Fruit fly (Drosophila melanogaster) whole organism, embryonic: Measurements from ENCODE around the gene CG31792.
A peak's percentile ranks its signal among the peaks of the same experiment; 100 is the strongest.

Experiments used
- Adf1 ChIP-seq: fragments of 200-800 bp; sonication (Bioruptor generic); IDR thresholded peaks from 2 replicates; pipeline ENCODE4 v1.3.6; 2022; ENCODE audit warnings: missing biosample characterization, missing genetic modification characterization
- B-H2 ChIP-seq: fragments of 200-800 bp; sonication (Bioruptor generic); optimal IDR thresholded peaks from 2 replicates; lab custom pipeline; 2018; ENCODE audit warnings: missing biosample characterization, mild to moderate bottlenecking, missing genetic modification characterization
- BEAF-32 ChIP-seq: fragments of 200-800 bp; sonication (Bioruptor generic); optimal IDR thresholded peaks from 3 replicates; lab custom pipeline; 2017; ENCODE audit warnings: missing biosample characterization, missing genetic modification characterization, mild to moderate bottlenecking, moderate library complexity, missing genetic modification reagents
- CG10431 ChIP-seq: fragments of 200-800 bp; sonication (Bioruptor generic); optimal IDR thresholded peaks from 3 replicates; lab custom pipeline; 2018; ENCODE audit warnings: missing biosample characterization, mild to moderate bottlenecking, missing genetic modification characterization
- CG10543 ChIP-seq: fragments of 200-800 bp; sonication (Bioruptor generic); optimal IDR thresholded peaks from 3 replicates; lab custom pipeline; 2017; ENCODE audit warnings: missing biosample characterization, mild to moderate bottlenecking, missing genetic modification characterization, moderate library complexity
- CG12071 ChIP-seq: fragments of 200-800 bp; sonication (Bioruptor generic); optimal IDR thresholded peaks from 3 replicates; lab custom pipeline; 2018; ENCODE audit warnings: missing biosample characterization, mild to moderate bottlenecking, missing genetic modification characterization
- CG12104 ChIP-seq: fragments of 200-800 bp; sonication (Bioruptor generic); optimal IDR thresholded peaks from 3 replicates; lab custom pipeline; 2016; ENCODE audit warnings: missing biosample characterization, missing genetic modification characterization
- CG12942 ChIP-seq: fragments of 200-800 bp; sonication (Bioruptor generic); optimal IDR thresholded peaks from 3 replicates; lab custom pipeline; 2016; ENCODE audit warnings: missing biosample characterization, missing genetic modification characterization
- CG14965 ChIP-seq: fragments of 200-800 bp; sonication (Bioruptor generic); optimal IDR thresholded peaks from 2 replicates; lab custom pipeline; 2016; ENCODE audit warnings: missing biosample characterization, missing genetic modification characterization, borderline replicate concordance
- CG1602 ChIP-seq: fragments of 200-800 bp; sonication (Bioruptor generic); optimal IDR thresholded peaks from 3 replicates; lab custom pipeline; 2016; ENCODE audit warnings: missing biosample characterization, missing genetic modification characterization
- CG1603 ChIP-seq: fragments of 200-800 bp; sonication (Bioruptor generic); optimal IDR thresholded peaks from 2 replicates; lab custom pipeline; 2019; ENCODE audit warnings: missing biosample characterization, mild to moderate bottlenecking, missing genetic modification characterization, moderate library complexity
- CG17328 ChIP-seq: fragments of 200-800 bp; sonication (Bioruptor generic); IDR thresholded peaks from 2 replicates; pipeline ENCODE4 v1.3.6; 2022; ENCODE audit warnings: missing biosample characterization, missing genetic modification characterization
- CG17802 ChIP-seq: fragments of 200-800 bp; sonication (Bioruptor generic); optimal IDR thresholded peaks from 2 replicates; lab custom pipeline; 2018; ENCODE audit warnings: missing biosample characterization, mild to moderate bottlenecking, missing genetic modification characterization, moderate library complexity
- CG18262 ChIP-seq: fragments of 200-800 bp; optimal IDR thresholded peaks from 3 replicates; lab custom pipeline; 2019; ENCODE audit warnings: missing biosample characterization, mild to moderate bottlenecking, missing genetic modification characterization, moderate library complexity
- CG18599 ChIP-seq: fragments of 200-800 bp; sonication (Bioruptor generic); optimal IDR thresholded peaks from 3 replicates; lab custom pipeline; 2017; ENCODE audit warnings: missing biosample characterization, missing genetic modification characterization, mild to moderate bottlenecking, moderate library complexity, missing genetic modification reagents
- CG34376 ChIP-seq: fragments of 200-800 bp; sonication (Bioruptor generic); optimal IDR thresholded peaks from 2 replicates; lab custom pipeline; 2018; ENCODE audit warnings: missing biosample characterization, mild to moderate bottlenecking, missing genetic modification characterization
- CG6683 ChIP-seq: fragments of 200-800 bp; sonication (Bioruptor generic); optimal IDR thresholded peaks from 2 replicates; lab custom pipeline; 2017; ENCODE audit warnings: missing biosample characterization, mild to moderate bottlenecking, missing genetic modification characterization, missing genetic modification reagents
- CG7839 ChIP-seq: fragments of 200-800 bp; sonication (Bioruptor generic); optimal IDR thresholded peaks from 3 replicates; lab custom pipeline; 2018; ENCODE audit warnings: missing biosample characterization, mild to moderate bottlenecking, missing genetic modification characterization, moderate library complexity
- CG7963 ChIP-seq: fragments of 200-800 bp; sonication (Bioruptor generic); IDR thresholded peaks from 3 replicates; pipeline ENCODE4 v1.3.6; 2022; ENCODE audit warnings: missing biosample characterization, missing genetic modification characterization; ENCODE audit not compliant: partially characterized antibody
- Doc3 ChIP-seq: fragments of 200-800 bp; sonication (Bioruptor generic); IDR thresholded peaks from 3 replicates; pipeline ENCODE4 v1.3.6; 2022; ENCODE audit warnings: missing biosample characterization, missing genetic modification characterization; ENCODE audit not compliant: partially characterized antibody
- Dref ChIP-seq: fragments of 200-800 bp; sonication (Bioruptor generic); IDR thresholded peaks from 2 replicates; pipeline ENCODE4 v1.3.6; 2022; ENCODE audit warnings: missing biosample characterization, missing genetic modification characterization
- Ets65A ChIP-seq: fragments of 200-800 bp; sonication (Bioruptor generic); peaks from one replicate; lab custom pipeline; 2016; ENCODE audit warnings: missing biosample characterization, missing genetic modification characterization
- H2.0 ChIP-seq: fragments of 200-800 bp; sonication (Bioruptor generic); IDR thresholded peaks from 2 replicates; pipeline ENCODE4 v1.3.6; 2022; ENCODE audit warnings: missing biosample characterization, missing genetic modification characterization
- Hey ChIP-seq: fragments of 200-800 bp; sonication (Bioruptor generic); optimal IDR thresholded peaks from 3 replicates; lab custom pipeline; 2018; ENCODE audit warnings: missing biosample characterization, mild to moderate bottlenecking, missing genetic modification characterization
- HmgZ ChIP-seq: fragments of 200-800 bp; sonication (Bioruptor generic); optimal IDR thresholded peaks from 2 replicates; lab custom pipeline; 2018; ENCODE audit warnings: missing biosample characterization, mild to moderate bottlenecking, missing genetic modification characterization
- Hr51 ChIP-seq, 2 experiments: fragments of 200-800 bp; sonication (Bioruptor generic); optimal IDR thresholded peaks; 2 replicates in 1 of 2; 3 replicates in 1 of 2; lab custom pipeline; 2016 to 2018; ENCODE audit warnings: missing biosample characterization in 2 of 2, missing genetic modification characterization in 2 of 2, mild to moderate bottlenecking in 1 of 2, moderate library complexity in 1 of 2
- Lhr ChIP-seq: fragments of 200-800 bp; sonication (Bioruptor generic); optimal IDR thresholded peaks from 3 replicates; lab custom pipeline; 2017; ENCODE audit warnings: mild to moderate bottlenecking, missing biosample characterization, missing genetic modification reagents, missing genetic modification characterization
- Lpt ChIP-seq: fragments of >200 bp; optimal IDR thresholded peaks from 2 replicates; lab custom pipeline; 2018; ENCODE audit warnings: missing biosample characterization, missing genetic modification characterization
- Med ChIP-seq: fragments of 200-800 bp; sonication (Bioruptor generic); peaks from one replicate; lab custom pipeline; 2016; ENCODE audit warnings: missing biosample characterization, missing genetic modification characterization, mild to moderate bottlenecking, inconsistent platforms, moderate library complexity
- Myb ChIP-seq: fragments of 200-800 bp; sonication (Bioruptor generic); optimal IDR thresholded peaks from 2 replicates; lab custom pipeline; 2016; ENCODE audit warnings: missing biosample characterization, missing genetic modification characterization
- Oli ChIP-seq: fragments of 200-800 bp; sonication (Bioruptor generic); optimal IDR thresholded peaks from 2 replicates; lab custom pipeline; 2018; ENCODE audit warnings: missing biosample characterization, mild to moderate bottlenecking, missing genetic modification characterization, moderate library complexity
- Ptx1 ChIP-seq: fragments of 200-800 bp; sonication (Bioruptor generic); IDR thresholded peaks from 2 replicates; pipeline ENCODE4 v1.3.6; 2022; ENCODE audit warnings: missing biosample characterization, missing genetic modification characterization
- Side ChIP-seq: fragments of 200-800 bp; sonication (Bioruptor generic); optimal IDR thresholded peaks from 2 replicates; lab custom pipeline; 2016; ENCODE audit warnings: missing biosample characterization, missing genetic modification characterization
- abd-A ChIP-seq: fragments of 200-800 bp; sonication (Bioruptor generic); optimal IDR thresholded peaks from 3 replicates; lab custom pipeline; 2019; ENCODE audit warnings: missing biosample characterization, mild to moderate bottlenecking, missing genetic modification characterization, moderate library complexity
- az2 ChIP-seq: fragments of 200-800 bp; sonication (Bioruptor generic); optimal IDR thresholded peaks from 3 replicates; lab custom pipeline; 2016; ENCODE audit warnings: missing biosample characterization, missing genetic modification characterization
- bbx ChIP-seq: fragments of 200-800 bp; sonication (Bioruptor generic); IDR thresholded peaks from 2 replicates; pipeline ENCODE4 v1.3.6; 2022; ENCODE audit warnings: missing biosample characterization, missing genetic modification characterization; ENCODE audit not compliant: partially characterized antibody
- cato ChIP-seq: fragments of 200-800 bp; sonication (Bioruptor generic); optimal IDR thresholded peaks from 2 replicates; lab custom pipeline; 2016; ENCODE audit warnings: missing biosample characterization, missing genetic modification characterization, borderline replicate concordance
- ci ChIP-seq: fragments of 200-800 bp; sonication (Bioruptor generic); IDR thresholded peaks from 3 replicates; pipeline ENCODE4 v1.3.6; 2022; ENCODE audit warnings: missing biosample characterization, missing genetic modification characterization
- corto ChIP-seq: fragments of 200-800 bp; sonication (Bioruptor generic); optimal IDR thresholded peaks from 2 replicates; lab custom pipeline; 2016; ENCODE audit warnings: missing biosample characterization, mild to moderate bottlenecking, missing genetic modification characterization, moderate library complexity
- crol ChIP-seq: fragments of 200-800 bp; sonication (Bioruptor generic); IDR thresholded peaks from 2 replicates; pipeline ENCODE4 v1.3.6; 2022; ENCODE audit warnings: missing biosample characterization, missing genetic modification characterization
- lmd ChIP-seq: fragments of 200-800 bp; sonication (Bioruptor generic); IDR thresholded peaks from 2 replicates; pipeline ENCODE4 v1.3.6; 2022; ENCODE audit warnings: missing biosample characterization, missing genetic modification characterization
- mirr ChIP-seq: fragments of 200-800 bp; sonication (Bioruptor generic); optimal IDR thresholded peaks from 3 replicates; lab custom pipeline; 2018; ENCODE audit warnings: missing biosample characterization, mild to moderate bottlenecking, missing genetic modification characterization
- nerfin-1 ChIP-seq: fragments of 200-800 bp; sonication (Bioruptor generic); optimal IDR thresholded peaks from 3 replicates; lab custom pipeline; 2019; ENCODE audit warnings: missing biosample characterization, mild to moderate bottlenecking, missing genetic modification characterization, moderate library complexity
- oc ChIP-seq: fragments of 200-800 bp; sonication (Bioruptor generic); optimal IDR thresholded peaks from 2 replicates; lab custom pipeline; 2018; ENCODE audit warnings: missing biosample characterization, mild to moderate bottlenecking, missing genetic modification characterization, moderate library complexity
- peb ChIP-seq: fragments of 200-800 bp; sonication (Bioruptor generic); IDR thresholded peaks from 2 replicates; pipeline ENCODE4 v1.3.6; 2022; ENCODE audit warnings: missing biosample characterization, missing genetic modification characterization
- sd ChIP-seq: fragments of 200-800 bp; sonication (Bioruptor generic); optimal IDR thresholded peaks from 3 replicates; lab custom pipeline; 2018; ENCODE audit warnings: missing biosample characterization, mild to moderate bottlenecking, missing genetic modification characterization, moderate library complexity
- sr ChIP-seq: fragments of 200-800 bp; sonication (Bioruptor generic); IDR thresholded peaks from 3 replicates; pipeline ENCODE4 v1.3.6; 2022; ENCODE audit warnings: missing biosample characterization, missing genetic modification characterization
- tx ChIP-seq: fragments of 200-800 bp; sonication (Bioruptor generic); optimal IDR thresholded peaks from 2 replicates; lab custom pipeline; 2016; ENCODE audit warnings: missing biosample characterization, missing genetic modification characterization
- usp ChIP-seq: fragments of >200 bp; optimal IDR thresholded peaks from 2 replicates; lab custom pipeline; 2017; ENCODE audit warnings: missing biosample characterization, missing genetic modification characterization
- vnd ChIP-seq: fragments of 200-800 bp; sonication (Bioruptor generic); IDR thresholded peaks from 3 replicates; pipeline ENCODE4 v1.3.6; 2022; ENCODE audit warnings: missing biosample characterization, missing genetic modification characterization; ENCODE audit not compliant: partially characterized antibody
- wor ChIP-seq: fragments of 200-800 bp; sonication (Bioruptor generic); IDR thresholded peaks from 2 replicates; pipeline ENCODE4 v1.3.6; 2022; ENCODE audit warnings: missing biosample characterization, missing genetic modification characterization

The CG31792 gene

dm6 chr2L:19018266-19018665, 21.0 kb downstream of the CG31792 start:
- TF ChIP-seq oc: peak; percentile 32
- TF ChIP-seq CG1602 (GFP tag; lab: Kevin White, UChicago): no peak
- no peak for TF ChIP-seq sr (GFP tag; lab: Robert Waterston, UW)
- TF ChIP-seq CG12942: no peak
- TF ChIP-seq corto (GFP tag; lab: Kevin White, UChicago): no peak
- peak; percentile 92 for TF ChIP-seq abd-A
- no peak for TF ChIP-seq cato (GFP tag; lab: Kevin White, UChicago)
- no peak for TF ChIP-seq CG18262 (tag; lab: Kevin White, UChicago)
- peak; percentile 70 for TF ChIP-seq crol (GFP tag; lab: Robert Waterston, UW)
- TF ChIP-seq nerfin-1 (tag; lab: Kevin White, UChicago): peak; percentile 19
- peak; percentile 74 for TF ChIP-seq CG10543 (GFP tag; lab: Kevin White, UChicago)
- 0 out of 3 replicates have a peak, but pooled peaks have one; percentile 15 for TF ChIP-seq ci
- no peak for TF ChIP-seq bbx (GFP tag; lab: Robert Waterston, UW)
- TF ChIP-seq CG17328 (GFP tag; lab: Robert Waterston, UW): no peak
- no peak for TF ChIP-seq CG34376 (GFP tag; lab: Kevin White, UChicago)
- no peak for TF ChIP-seq tx
- peak; percentile 92 for TF ChIP-seq Hey (tag; lab: Kevin White, UChicago)
- TF ChIP-seq Hr51 (GFP tag; optimal IDR thresholded peaks at IDR 0.05; lab: Kevin White, UChicago): peak in 1 of 2 experiments; percentile 5
- TF ChIP-seq CG7963 (GFP tag; lab: Robert Waterston, UW): no peak
- TF ChIP-seq Lpt (GFP tag; lab: Kevin White, UChicago): no peak
- no peak for TF ChIP-seq CG10431 (GFP tag; lab: Kevin White, UChicago)
- TF ChIP-seq CG6683 (GFP tag; lab: Kevin White, UChicago): no peak
- no peak for TF ChIP-seq BEAF-32 (GFP tag; lab: Kevin White, UChicago)
- TF ChIP-seq wor (GFP tag; lab: Robert Waterston, UW): no peak
- no peak for TF ChIP-seq lmd
- TF ChIP-seq Adf1 (GFP tag; lab: Robert Waterston, UW): peak; percentile 34; the same call in 1 of the 2 replicates
- TF ChIP-seq CG17802 (tag; lab: Kevin White, UChicago): no peak
- TF ChIP-seq CG7839 (tag; lab: Kevin White, UChicago): no peak
- no peak for TF ChIP-seq Dref (GFP tag; lab: Robert Waterston, UW)
- no peak for TF ChIP-seq CG1603
- TF ChIP-seq Oli: no peak
- TF ChIP-seq Side (GFP tag; lab: Kevin White, UChicago): no peak
- peak; percentile 53 for TF ChIP-seq CG18599
- no peak for TF ChIP-seq usp
- no peak for TF ChIP-seq Lhr (GFP tag; lab: Kevin White, UChicago)
- TF ChIP-seq sd (tag; lab: Kevin White, UChicago): peak; percentile 4
- TF ChIP-seq CG14965 (GFP tag; lab: Kevin White, UChicago): no peak
- 0 out of 2 replicates have a peak, but pooled peaks have one; percentile 18 for TF ChIP-seq Ptx1
- no peak for TF ChIP-seq CG12104 (GFP tag; lab: Kevin White, UChicago)
- TF ChIP-seq Doc3: no peak
- TF ChIP-seq Med (GFP tag; lab: Kevin White, UChicago): peak; percentile 7
- TF ChIP-seq CG12071: peak; percentile 22
- TF ChIP-seq B-H2 (GFP tag; lab: Kevin White, UChicago): no peak
- TF ChIP-seq peb: no peak
- no peak for TF ChIP-seq HmgZ (tag; lab: Kevin White, UChicago)
- TF ChIP-seq mirr (GFP tag; lab: Kevin White, UChicago): peak; percentile 73
- TF ChIP-seq az2 (GFP tag; lab: Kevin White, UChicago): no peak
- no peak for TF ChIP-seq H2.0 (GFP tag; lab: Robert Waterston, UW)
- TF ChIP-seq Myb (GFP tag; lab: Kevin White, UChicago): no peak
- no peak for TF ChIP-seq vnd
- peak; percentile 69 for TF ChIP-seq Ets65A (GFP tag; lab: Kevin White, UChicago)
